Fruit fly (Drosophila melanogaster) whole organism, embryonic: ENCODE measurements around the gene Acp26Aa.

Source experiments
- Atf3 ChIP-seq: fragments of 200-800 bp; sonication (Bioruptor generic); optimal IDR thresholded peaks from 3 replicates; lab custom pipeline; 2016; ENCODE audit warnings: missing biosample characterization, missing genetic modification characterization
- CG1024 ChIP-seq: fragments of 200-800 bp; sonication (Bioruptor generic); IDR thresholded peaks from 2 replicates; pipeline ENCODE4 v1.3.6; 2022; ENCODE audit warnings: missing biosample characterization, missing genetic modification characterization
- CG10267 ChIP-seq: fragments of 200-800 bp; sonication (Bioruptor generic); optimal IDR thresholded peaks from 2 replicates; lab custom pipeline; 2018; ENCODE audit warnings: missing biosample characterization, mild to moderate bottlenecking, missing genetic modification characterization, moderate library complexity
- CG10366 ChIP-seq: fragments of 200-800 bp; sonication (Bioruptor generic); IDR thresholded peaks from 2 replicates; pipeline ENCODE4 v1.3.6; 2022; ENCODE audit warnings: missing biosample characterization, missing genetic modification characterization
- CG11247 ChIP-seq: fragments of 200-800 bp; sonication (Bioruptor generic); IDR thresholded peaks from 2 replicates; pipeline ENCODE4 v1.3.6; 2022; ENCODE audit warnings: missing biosample characterization, missing genetic modification characterization
- CG11456 ChIP-seq: fragments of 200-800 bp; sonication (Bioruptor generic); IDR thresholded peaks from 3 replicates; pipeline ENCODE4 v1.3.6; 2022; ENCODE audit warnings: missing biosample characterization, missing genetic modification characterization
- CG12659 ChIP-seq: fragments of 200-800 bp; sonication (Bioruptor generic); optimal IDR thresholded peaks from 3 replicates; lab custom pipeline; 2017; ENCODE audit warnings: mild to moderate bottlenecking, missing biosample characterization, missing genetic modification reagents, missing genetic modification characterization
- CG14441 ChIP-seq: fragments of 200-800 bp; sonication (Bioruptor generic); IDR thresholded peaks from 2 replicates; pipeline ENCODE4 v1.3.6; 2022; ENCODE audit warnings: missing biosample characterization, missing genetic modification characterization
- CG15514 ChIP-seq: fragments of 200-800 bp; sonication (Bioruptor generic); optimal IDR thresholded peaks from 3 replicates; lab custom pipeline; 2017; ENCODE audit warnings: missing biosample characterization, missing genetic modification characterization, mild to moderate bottlenecking, moderate library complexity, missing genetic modification reagents
- CG18764 ChIP-seq: fragments of 200-800 bp; sonication (Bioruptor generic); optimal IDR thresholded peaks from 3 replicates; lab custom pipeline; 2016; ENCODE audit warnings: missing biosample characterization, missing genetic modification characterization
- CG2875 ChIP-seq: fragments of 200-800 bp; sonication (Bioruptor generic); optimal IDR thresholded peaks from 2 replicates; lab custom pipeline; 2017; ENCODE audit warnings: missing biosample characterization, mild to moderate bottlenecking, missing genetic modification characterization, missing genetic modification reagents
- CG3065 ChIP-seq: fragments of 200-800 bp; sonication (Bioruptor generic); optimal IDR thresholded peaks from 2 replicates; lab custom pipeline; 2016; ENCODE audit warnings: missing biosample characterization, missing genetic modification characterization
- CG3281 ChIP-seq: fragments of 200-800 bp; sonication (Bioruptor generic); optimal IDR thresholded peaks from 3 replicates; lab custom pipeline; 2017; ENCODE audit warnings: missing biosample characterization, mild to moderate bottlenecking, missing genetic modification characterization
- CG3407 ChIP-seq: fragments of 200-800 bp; sonication (Bioruptor generic); optimal IDR thresholded peaks from 2 replicates; lab custom pipeline; 2018; ENCODE audit warnings: missing biosample characterization, mild to moderate bottlenecking, missing genetic modification characterization
- CG4707 ChIP-seq: fragments of 200-800 bp; sonication (Bioruptor generic); optimal IDR thresholded peaks from 2 replicates; lab custom pipeline; 2018; ENCODE audit warnings: missing biosample characterization, mild to moderate bottlenecking, missing genetic modification characterization, moderate library complexity
- CG6813 ChIP-seq: fragments of 200-800 bp; sonication (Bioruptor generic); optimal IDR thresholded peaks from 2 replicates; lab custom pipeline; 2017; ENCODE audit warnings: missing biosample characterization, missing genetic modification characterization, mild to moderate bottlenecking, moderate library complexity, missing genetic modification reagents
- CG7357 ChIP-seq: fragments of 200-800 bp; sonication (Bioruptor generic); IDR thresholded peaks from 3 replicates; pipeline ENCODE4 v1.3.6; 2022; ENCODE audit warnings: missing biosample characterization, missing genetic modification characterization
- CG7556 ChIP-seq: fragments of 200-800 bp; sonication (Bioruptor generic); optimal IDR thresholded peaks from 2 replicates; lab custom pipeline; 2017; ENCODE audit warnings: missing biosample characterization, mild to moderate bottlenecking, missing genetic modification characterization
- CG7963 ChIP-seq: fragments of 200-800 bp; sonication (Bioruptor generic); IDR thresholded peaks from 3 replicates; pipeline ENCODE4 v1.3.6; 2022; ENCODE audit warnings: missing biosample characterization, missing genetic modification characterization; ENCODE audit not compliant: partially characterized antibody
- CG8924 ChIP-seq: fragments of 200-800 bp; optimal IDR thresholded peaks from 3 replicates; lab custom pipeline; 2019; ENCODE audit warnings: missing biosample characterization, mild to moderate bottlenecking, missing genetic modification characterization, moderate library complexity
- CkIIα-i1 ChIP-seq: fragments of 200-800 bp; sonication (Bioruptor generic); IDR thresholded peaks from 2 replicates; pipeline ENCODE4 v1.3.6; 2022; ENCODE audit warnings: missing biosample characterization, missing genetic modification characterization
- Doc2 ChIP-seq: fragments of 200-800 bp; sonication (Bioruptor generic); IDR thresholded peaks from 2 replicates; pipeline ENCODE4 v1.3.6; 2022; ENCODE audit warnings: missing biosample characterization, missing genetic modification characterization
- MESR4 ChIP-seq: fragments of 200-800 bp; sonication (Bioruptor generic); optimal IDR thresholded peaks from 2 replicates; lab custom pipeline; 2018; ENCODE audit warnings: missing biosample characterization, mild to moderate bottlenecking, missing genetic modification characterization, moderate library complexity
- Neu2 ChIP-seq: fragments of 200-800 bp; sonication (Bioruptor generic); optimal IDR thresholded peaks from 3 replicates; lab custom pipeline; 2016; ENCODE audit warnings: missing biosample characterization, missing genetic modification characterization, borderline replicate concordance
- Nf-YA ChIP-seq: fragments of 200-800 bp; sonication (Bioruptor generic); IDR thresholded peaks from 2 replicates; pipeline ENCODE4 v1.3.6; 2022; ENCODE audit warnings: missing biosample characterization, missing genetic modification characterization
- Nf-YB ChIP-seq: fragments of 200-800 bp; sonication (Bioruptor generic); optimal IDR thresholded peaks from 3 replicates; lab custom pipeline; 2019; ENCODE audit warnings: missing biosample characterization, mild to moderate bottlenecking, missing genetic modification characterization, moderate library complexity
- Oli ChIP-seq: fragments of 200-800 bp; sonication (Bioruptor generic); optimal IDR thresholded peaks from 2 replicates; lab custom pipeline; 2018; ENCODE audit warnings: missing biosample characterization, mild to moderate bottlenecking, missing genetic modification characterization, moderate library complexity
- Scr ChIP-seq: fragments of 200-800 bp; sonication (Bioruptor generic); IDR thresholded peaks from 2 replicates; pipeline ENCODE4 v1.3.6; 2022; ENCODE audit warnings: missing biosample characterization, missing genetic modification characterization; ENCODE audit not compliant: partially characterized antibody
- Taf1 ChIP-seq: fragments of 200-800 bp; sonication (Bioruptor generic); IDR thresholded peaks from 2 replicates; pipeline ENCODE4 v1.3.6; 2022; ENCODE audit warnings: missing biosample characterization, missing genetic modification characterization
- aop ChIP-seq: fragments of 200-800 bp; sonication (Bioruptor generic); IDR thresholded peaks from 2 replicates; pipeline ENCODE4 v1.3.6; 2022; ENCODE audit warnings: missing biosample characterization, missing genetic modification characterization
- bsh ChIP-seq, 2 experiments: fragments of 200-800 bp; sonication (Bioruptor generic); optimal IDR thresholded peaks; 2 replicates each; lab custom pipeline; 2017 to 2018; ENCODE audit warnings: mild to moderate bottlenecking in 2 of 2, missing biosample characterization in 2 of 2, missing genetic modification characterization in 2 of 2, moderate library complexity in 1 of 2
- chinmo ChIP-seq: fragments of 200-800 bp; sonication (Bioruptor generic); IDR thresholded peaks from 4 replicates; pipeline ENCODE4 v1.3.6; 2022; ENCODE audit warnings: missing biosample characterization, missing genetic modification characterization; ENCODE audit not compliant: partially characterized antibody
- da ChIP-seq: fragments of 200-800 bp; sonication (Bioruptor generic); optimal IDR thresholded peaks from 2 replicates; lab custom pipeline; 2016; ENCODE audit warnings: missing biosample characterization, missing genetic modification characterization
- dm ChIP-seq: fragments of 200-800 bp; sonication (Bioruptor generic); optimal IDR thresholded peaks from 3 replicates; lab custom pipeline; 2016; ENCODE audit warnings: missing biosample characterization, missing genetic modification characterization
- fu2 ChIP-seq: fragments of 200-800 bp; sonication (Bioruptor generic); optimal IDR thresholded peaks from 2 replicates; lab custom pipeline; 2016; ENCODE audit warnings: missing biosample characterization, missing genetic modification characterization
- gfzf ChIP-seq: fragments of 200-800 bp; sonication (Bioruptor generic); optimal IDR thresholded peaks from 2 replicates; lab custom pipeline; 2016; ENCODE audit warnings: missing biosample characterization, mild to moderate bottlenecking, missing genetic modification characterization, moderate library complexity
- h ChIP-seq: fragments of >200 bp; optimal IDR thresholded peaks from 2 replicates; lab custom pipeline; 2017
- insv ChIP-seq, 2 experiments: fragments of 200-800 bp; sonication (Bioruptor generic); optimal IDR thresholded peaks; 3 replicates each; lab custom pipeline; 2016 to 2018; ENCODE audit warnings: missing biosample characterization in 2 of 2, missing genetic modification characterization in 2 of 2
- kay ChIP-seq: fragments of 200-800 bp; sonication (Bioruptor generic); optimal IDR thresholded peaks from 2 replicates; lab custom pipeline; 2016; ENCODE audit warnings: missing biosample characterization, missing genetic modification characterization
- nerfin-2 ChIP-seq: fragments of 200-800 bp; sonication (Bioruptor generic); IDR thresholded peaks from 2 replicates; pipeline ENCODE4 v1.3.6; 2022; ENCODE audit warnings: missing biosample characterization, missing genetic modification characterization; ENCODE audit not compliant: partially characterized antibody
- run ChIP-seq: fragments of 200-800 bp; sonication (Bioruptor generic); optimal IDR thresholded peaks from 3 replicates; lab custom pipeline; 2018; ENCODE audit warnings: missing biosample characterization, mild to moderate bottlenecking, missing genetic modification characterization
- scrt ChIP-seq: fragments of 200-800 bp; sonication (Bioruptor generic); optimal IDR thresholded peaks from 2 replicates; lab custom pipeline; 2018; ENCODE audit warnings: missing biosample characterization, mild to moderate bottlenecking, missing genetic modification characterization, moderate library complexity
- sens-2 ChIP-seq: fragments of 200-800 bp; sonication (Bioruptor generic); IDR thresholded peaks from 2 replicates; pipeline ENCODE4 v1.3.6; 2022; ENCODE audit warnings: missing biosample characterization, missing genetic modification characterization
- sima ChIP-seq: fragments of 200-800 bp; sonication (Bioruptor generic); optimal IDR thresholded peaks from 2 replicates; lab custom pipeline; 2016; ENCODE audit warnings: missing biosample characterization, missing genetic modification characterization
- tna ChIP-seq: fragments of 200-800 bp; sonication (Bioruptor generic); IDR thresholded peaks from 2 replicates; pipeline ENCODE4 v1.3.6; 2022; ENCODE audit warnings: missing biosample characterization, missing genetic modification characterization; ENCODE audit not compliant: partially characterized antibody
- vnd ChIP-seq: fragments of 200-800 bp; sonication (Bioruptor generic); IDR thresholded peaks from 3 replicates; pipeline ENCODE4 v1.3.6; 2022; ENCODE audit warnings: missing biosample characterization, missing genetic modification characterization; ENCODE audit not compliant: partially characterized antibody
- zfh2 ChIP-seq: fragments of 200-800 bp; sonication (Bioruptor generic); optimal IDR thresholded peaks from 2 replicates; lab custom pipeline; 2016; ENCODE audit warnings: missing biosample characterization, missing genetic modification characterization

Gene Acp26Aa

dm6 chr2L:5906893-5907850, 13.5 kb upstream of the Acp26Aa start, which contains the start of gene bchs (continued):
- no peak for TF ChIP-seq gfzf (GFP tag; lab: Kevin White, UChicago)
- TF ChIP-seq CG18764, result no peak
- no peak for TF ChIP-seq h (lab: Kevin White, UChicago)
- peak; percentile 89 for TF ChIP-seq CG15514
- TF ChIP-seq bsh (GFP tag; optimal IDR thresholded peaks at IDR 0.05; lab: Kevin White, UChicago), result peak in 1 of 2 experiments; percentile 91
- TF ChIP-seq CG10267 (tag; lab: Kevin White, UChicago), result peak; percentile 97
- peak; percentile 56 for TF ChIP-seq CG10366 (GFP tag; lab: Robert Waterston, UW)
- no peak for TF ChIP-seq nerfin-2 (GFP tag; lab: Robert Waterston, UW)
- TF ChIP-seq Scr, result peak; percentile 38; the same call in 1 of the 2 replicates
- peak; percentile 52 for TF ChIP-seq MESR4 (GFP tag; lab: Kevin White, UChicago)
- TF ChIP-seq CG11456 (GFP tag; lab: Robert Waterston, UW), result peak; percentile 74; the same call in 2 of the 3 replicates
- peak; percentile 92 for TF ChIP-seq CG3281 (GFP tag; lab: Kevin White, UChicago)
- peak; percentile 73 for TF ChIP-seq CG8924 (tag; lab: Kevin White, UChicago)
- TF ChIP-seq Nf-YA (GFP tag; lab: Robert Waterston, UW), result peak; percentile 90
- peak; percentile 16; the same call in 1 of the 2 replicates for TF ChIP-seq CkIIα-i1 (GFP tag; lab: Robert Waterston, UW)
- TF ChIP-seq chinmo (GFP tag; lab: Robert Waterston, UW), result 0 out of 4 replicates have a peak, but pooled peaks have one; percentile 69
- TF ChIP-seq CG11247 (GFP tag; lab: Robert Waterston, UW), result peak; percentile 78
- peak; percentile 38; the same call in 1 of the 2 replicates for TF ChIP-seq Taf1 (GFP tag; lab: Robert Waterston, UW)
- TF ChIP-seq insv (GFP tag; optimal IDR thresholded peaks at IDR 0.05; lab: Kevin White, UChicago), result peak in 1 of 2 experiments; percentile 68
- peak; percentile 61 for TF ChIP-seq CG3065 (GFP tag; lab: Kevin White, UChicago)
- no peak for TF ChIP-seq CG7963 (GFP tag; lab: Robert Waterston, UW)
- peak; percentile 32 for TF ChIP-seq Neu2 (GFP tag; lab: Kevin White, UChicago)
- no peak for TF ChIP-seq aop (GFP tag; lab: Robert Waterston, UW)
- peak; percentile 59 for TF ChIP-seq Atf3 (GFP tag; lab: Kevin White, UChicago)
- TF ChIP-seq Nf-YB (GFP tag; lab: Kevin White, UChicago), result peak; percentile 71
- peak; percentile 48 for TF ChIP-seq zfh2 (GFP tag; lab: Kevin White, UChicago)
- peak; percentile 80 for TF ChIP-seq run (tag; lab: Kevin White, UChicago)
- TF ChIP-seq vnd (GFP tag; lab: Robert Waterston, UW), result no peak
- peak; percentile 59 for TF ChIP-seq sima (GFP tag; lab: Kevin White, UChicago)
- peak; percentile 89 for TF ChIP-seq scrt (GFP tag; lab: Kevin White, UChicago)
- TF ChIP-seq dm, result peak; percentile 61
- no peak for TF ChIP-seq Doc2
- peak; percentile 68; the same call in 1 of the 2 replicates for TF ChIP-seq sens-2 (GFP tag; lab: Robert Waterston, UW)
- TF ChIP-seq CG3407, result peak; percentile 97
- TF ChIP-seq fu2 (GFP tag; lab: Kevin White, UChicago), result peak; percentile 18
- no peak for TF ChIP-seq tna (GFP tag; lab: Robert Waterston, UW)
- peak; percentile 99 for TF ChIP-seq CG2875 (GFP tag; lab: Kevin White, UChicago)
- TF ChIP-seq CG14441 (GFP tag; lab: Robert Waterston, UW), result peak; percentile 60; the same call in 1 of the 2 replicates
- peak; percentile 99 for TF ChIP-seq CG6813 (GFP tag; lab: Kevin White, UChicago)
- peak; percentile 56 for TF ChIP-seq Oli (tag; lab: Kevin White, UChicago)
- TF ChIP-seq da, result peak; percentile 87
- 0 out of 3 replicates have a peak, but pooled peaks have one; percentile 44 for TF ChIP-seq CG7357 (GFP tag; lab: Robert Waterston, UW)
- peak; percentile 90 for TF ChIP-seq CG7556 (GFP tag; lab: Kevin White, UChicago)
- peak; percentile 90 for TF ChIP-seq CG4707 (GFP tag; lab: Kevin White, UChicago)
- TF ChIP-seq CG1024 (GFP tag; lab: Robert Waterston, UW), result peak; percentile 80; the same call in 1 of the 2 replicates
- TF ChIP-seq kay (GFP tag; lab: Kevin White, UChicago), result peak; percentile 71
- peak; percentile 89 for TF ChIP-seq CG12659
